Worm (Caenorhabditis elegans) whole organism, early embryonic: ENCODE data around the gene C31C9.7.
A peak's percentile ranks its signal among the peaks of the same experiment; 100 is the strongest.
"Not testable (repeated sequence)": the region's sequence is repeated elsewhere in the genome, so short reads cannot be mapped to it uniquely, and the experiment has no call there.

Source experiments
- B0310.2 ChIP-seq: sonication (generic microtip); optimal IDR thresholded peaks from 2 replicates; lab custom pipeline; 2016; ENCODE audit warnings: mild to moderate bottlenecking, missing genetic modification characterization, missing compliant biosample characterization
- F13C5.2 ChIP-seq: sonication (generic microtip); optimal IDR thresholded peaks from 2 replicates; lab custom pipeline; 2017; ENCODE audit warnings: mild to moderate bottlenecking, missing genetic modification characterization, inconsistent platforms, missing compliant biosample characterization
- aly-1 ChIP-seq: sonication (generic microtip); optimal IDR thresholded peaks from 2 replicates; lab custom pipeline; 2016; ENCODE audit warnings: missing genetic modification characterization, missing compliant biosample characterization
- ama-1 ChIP-seq: fragments of 150-350 bp; optimal IDR thresholded peaks from 2 replicates; lab custom pipeline; 2014
- ceh-13 ChIP-seq: fragments of 200-800 bp; sonication (Bioruptor generic); optimal IDR thresholded peaks from 2 replicates; lab custom pipeline; 2018; ENCODE audit warnings: mild to moderate bottlenecking, missing genetic modification characterization, missing compliant biosample characterization
- ceh-36 ChIP-seq: sonication (generic microtip); optimal IDR thresholded peaks from 2 replicates; lab custom pipeline; 2016; ENCODE audit warnings: missing genetic modification characterization, inconsistent platforms, missing compliant biosample characterization
- ets-7 ChIP-seq: sonication (generic microtip); optimal IDR thresholded peaks from 2 replicates; lab custom pipeline; 2016; ENCODE audit warnings: missing genotype, missing genetic modification characterization, missing compliant biosample characterization
- flt-1 ChIP-seq: fragments of 200-800 bp; sonication (Bioruptor generic); IDR thresholded peaks from 2 replicates; pipeline ENCODE4 v1.3.6; 2022; ENCODE audit warnings: missing genetic modification characterization, missing compliant biosample characterization
- hmbx-1 ChIP-seq: sonication (generic microtip); optimal IDR thresholded peaks from 2 replicates; lab custom pipeline; 2016; ENCODE audit warnings: mild to moderate bottlenecking, missing genetic modification characterization, missing compliant biosample characterization
- hmg-4 ChIP-seq: fragments of 200-800 bp; sonication (Bioruptor generic); optimal IDR thresholded peaks from 2 replicates; lab custom pipeline; 2018; ENCODE audit warnings: mild to moderate bottlenecking, missing genetic modification characterization, missing compliant biosample characterization
- hnd-1 ChIP-seq: sonication (generic microtip); optimal IDR thresholded peaks from 2 replicates; lab custom pipeline; 2016; ENCODE audit warnings: missing genetic modification characterization, missing compliant biosample characterization
- pes-1 ChIP-seq: fragments of 200-800 bp; sonication (Bioruptor generic); IDR thresholded peaks from 2 replicates; pipeline ENCODE4 v1.3.6; 2022; ENCODE audit warnings: missing genetic modification reagents, missing genetic modification characterization, missing compliant biosample characterization
- scrt-1 ChIP-seq: fragments of 200-800 bp; sonication (Bioruptor generic); IDR thresholded peaks from 2 replicates; pipeline ENCODE4 v1.3.6; 2022; ENCODE audit warnings: missing genetic modification characterization, missing compliant biosample characterization
- sea-1 ChIP-seq: fragments of 200-800 bp; sonication (Bioruptor generic); conservative IDR thresholded peaks from 2 replicates; pipeline ENCODE4 v1.3.6; 2022; ENCODE audit warnings: missing genetic modification characterization, missing compliant biosample characterization
- tbx-11 ChIP-seq: fragments of 200-800 bp; sonication (Bioruptor generic); IDR thresholded peaks from 2 replicates; pipeline ENCODE4 v1.3.6; 2022; ENCODE audit warnings: missing genetic modification characterization, missing compliant biosample characterization
- tbx-37 ChIP-seq: fragments of 200-800 bp; sonication (Bioruptor generic); conservative IDR thresholded peaks from 2 replicates; pipeline ENCODE4 v1.3.6; 2022; ENCODE audit warnings: missing genetic modification reagents, missing genetic modification characterization, missing compliant biosample characterization
- tra-4 ChIP-seq: sonication (generic microtip); optimal IDR thresholded peaks from 2 replicates; lab custom pipeline; 2017; ENCODE audit warnings: missing genetic modification characterization, missing compliant biosample characterization

C31C9.7 gene

DNA sequence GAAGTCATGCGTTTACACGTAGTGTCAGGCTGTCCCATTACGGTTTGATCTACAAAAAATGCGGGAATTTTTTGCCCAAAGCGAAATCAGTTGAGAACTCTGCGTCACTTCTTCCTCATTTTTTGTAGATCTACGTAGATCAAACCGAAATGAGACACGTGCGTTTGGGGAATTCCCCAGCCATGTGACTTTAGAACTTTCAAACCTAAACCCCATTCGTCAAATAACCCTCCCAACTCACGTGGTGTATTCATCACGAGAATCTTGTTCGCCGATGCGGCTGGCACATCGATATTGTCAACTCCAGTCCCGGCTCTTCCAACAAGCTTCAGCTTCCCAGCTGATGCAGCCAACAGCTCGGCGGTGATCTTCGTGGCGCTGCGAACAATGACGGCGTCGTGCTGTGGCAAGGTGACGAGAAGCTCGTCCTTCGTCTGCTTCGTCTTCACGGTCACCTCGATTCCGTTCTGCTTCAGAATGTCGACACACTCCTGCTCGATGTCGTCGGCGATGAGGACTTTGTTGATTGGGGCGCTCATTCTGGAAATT lies 30.9 kb upstream of the C31C9.7 start, which contains the start of gene phdh-1:
Gene phdh-1, minus strand, starts transcription at position 540 of the 549 bp plus-strand sequence.
- TF ChIP-seq tra-4 (tag; lab: Kevin White, UChicago) (no peak), flt-1 (GFP tag; lab: Robert Waterston, UW) (no peak), ets-7 (tag; lab: Kevin White, UChicago) (no peak), ama-1 (no peak), hmbx-1 (no peak), aly-1 (no peak), hmg-4 (GFP tag; lab: Kevin White, UChicago) (no peak), pes-1 (GFP tag; lab: Robert Waterston, UW) (no peak), sea-1 (GFP tag; lab: Robert Waterston, UW) (no peak), ceh-36 (tag; lab: Kevin White, UChicago) (no peak), scrt-1 (GFP tag; lab: Robert Waterston, UW) (no peak), tbx-11 (no peak), ceh-13 (GFP tag; lab: Kevin White, UChicago) (no peak), hnd-1 (tag; lab: Kevin White, UChicago) (no peak), tbx-37 (no peak), B0310.2 (tag; lab: Kevin White, UChicago) (no peak)

DNA sequence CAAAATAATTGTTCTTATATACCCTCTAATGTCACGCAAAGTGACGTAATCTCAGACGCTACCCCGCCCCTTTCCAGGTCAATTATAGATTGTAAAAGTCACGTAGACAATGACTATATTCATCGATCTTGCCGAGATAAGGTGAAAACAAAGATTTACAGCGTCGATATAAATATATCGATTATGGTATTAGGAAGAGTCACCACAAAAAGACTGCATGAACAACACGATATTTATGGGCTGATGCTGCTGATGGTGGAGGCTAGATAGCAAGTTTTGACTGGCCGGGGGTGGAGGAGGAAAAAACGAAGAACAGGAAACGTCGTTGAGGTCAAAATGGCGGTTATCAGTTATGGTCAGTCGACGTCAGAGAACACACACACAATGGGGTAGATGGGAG lies 30.3 kb upstream of the C31C9.7 start:
- TF ChIP-seq tbx-11 (no peak), tra-4 (tag; lab: Kevin White, UChicago) (no peak), hmg-4 (GFP tag; lab: Kevin White, UChicago) (no peak), ama-1 (no peak), scrt-1 (GFP tag; lab: Robert Waterston, UW) (no peak), pes-1 (GFP tag; lab: Robert Waterston, UW) (no peak), ceh-13 (GFP tag; lab: Kevin White, UChicago) (no peak), B0310.2 (tag; lab: Kevin White, UChicago) (no peak), tbx-37 (no peak), ceh-36 (tag; lab: Kevin White, UChicago) (no peak), hmbx-1 (no peak), F13C5.2 (tag; lab: Kevin White, UChicago) (no peak), sea-1 (GFP tag; lab: Robert Waterston, UW) (no peak), hnd-1 (tag; lab: Kevin White, UChicago) (no peak), aly-1 (no peak), ets-7 (tag; lab: Kevin White, UChicago) (no peak), flt-1 (GFP tag; lab: Robert Waterston, UW) (no peak)

DNA sequence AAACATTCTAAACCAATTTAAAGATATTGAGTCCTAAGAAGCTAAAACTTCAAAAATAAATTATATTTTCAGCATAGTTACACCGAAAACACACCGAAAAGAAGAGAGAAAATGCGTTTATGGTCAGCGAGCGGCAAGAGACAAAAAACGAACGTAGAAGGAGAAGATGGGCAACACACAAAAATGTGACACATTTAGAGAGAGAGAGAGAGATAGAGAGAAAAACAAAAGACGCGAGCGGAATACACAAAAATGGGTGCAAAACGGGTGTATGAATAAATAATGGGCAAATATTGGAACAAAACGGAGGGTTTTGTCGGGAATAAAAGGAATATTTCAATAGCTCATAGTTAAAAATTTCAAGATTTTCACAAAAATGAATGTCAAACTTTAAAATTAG lies 28.7 kb upstream of the C31C9.7 start:
- TF ChIP-seq ets-7 (tag; lab: Kevin White, UChicago) (no peak), tra-4 (tag; lab: Kevin White, UChicago) (no peak), scrt-1 (GFP tag; lab: Robert Waterston, UW) (no peak), ama-1 (no peak), hnd-1 (tag; lab: Kevin White, UChicago) (no peak), hmbx-1 (no peak), tbx-37 (no peak), flt-1 (GFP tag; lab: Robert Waterston, UW) (no peak), tbx-11 (no peak)

DNA sequence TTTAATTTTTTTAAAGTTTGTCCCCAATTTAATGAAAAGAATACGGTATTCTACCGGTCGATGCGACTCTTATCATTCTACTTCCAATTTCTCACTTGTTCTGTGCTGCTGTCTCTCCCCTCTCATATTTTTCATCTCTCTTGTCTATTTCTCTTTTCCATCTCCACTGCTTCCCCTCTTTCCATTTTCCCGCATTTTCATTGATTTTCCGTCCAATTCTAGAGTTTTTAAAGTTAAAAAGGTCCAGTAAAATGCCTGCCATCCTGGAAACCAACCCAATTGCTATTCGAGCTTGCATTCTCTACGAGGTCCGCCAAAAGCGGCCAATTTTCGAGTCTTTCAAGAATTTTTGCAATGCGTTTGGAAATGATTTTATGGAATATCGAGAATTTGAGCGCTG lies 27.6 kb upstream of the C31C9.7 start, which contains the start of gene fbxa-167:
Gene fbxa-167, plus strand, starts transcription at position 179 of the 400 bp plus-strand sequence.
- TF ChIP-seq tbx-11, result no peak
- no peak for TF ChIP-seq pes-1 (GFP tag; lab: Robert Waterston, UW)
- TF ChIP-seq sea-1 (GFP tag; lab: Robert Waterston, UW), result no peak
- no peak for TF ChIP-seq ets-7 (tag; lab: Kevin White, UChicago)
- TF ChIP-seq hnd-1 (tag; lab: Kevin White, UChicago), result no peak
- no peak for TF ChIP-seq F13C5.2 (tag; lab: Kevin White, UChicago)
- no peak for TF ChIP-seq tra-4 (tag; lab: Kevin White, UChicago)
- TF ChIP-seq ceh-36 (tag; lab: Kevin White, UChicago), result no peak
- TF ChIP-seq scrt-1 (GFP tag; lab: Robert Waterston, UW), result no peak
- no peak for TF ChIP-seq B0310.2 (tag; lab: Kevin White, UChicago)

DNA sequence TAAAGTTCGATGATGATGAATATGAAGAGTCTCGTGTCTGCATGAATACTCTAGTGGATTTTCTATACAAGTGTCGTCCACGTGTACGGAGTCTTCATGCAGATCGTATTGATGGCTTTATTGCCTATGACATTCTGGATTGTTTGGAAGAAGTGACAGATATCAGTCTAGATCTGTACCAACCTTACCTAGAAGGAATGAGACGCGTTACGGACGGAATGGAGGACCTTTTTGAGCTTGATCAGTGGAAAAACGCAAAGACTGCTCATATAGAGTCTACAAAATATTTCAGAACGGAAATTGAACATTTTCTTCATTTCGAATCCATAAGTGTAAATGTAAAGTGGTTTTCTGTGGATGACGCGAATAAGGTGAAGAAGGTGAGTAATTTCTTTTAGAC lies 20.7 kb upstream of the C31C9.7 start, which contains the start of gene fbxa-169:
Gene fbxa-169, plus strand, starts transcription at position 301 of the 400 bp plus-strand sequence.
- TF ChIP-seq pes-1 (GFP tag; lab: Robert Waterston, UW) (no peak), tbx-11 (no peak), ceh-13 (GFP tag; lab: Kevin White, UChicago) (no peak), hmbx-1 (no peak), scrt-1 (GFP tag; lab: Robert Waterston, UW) (no peak), ceh-36 (tag; lab: Kevin White, UChicago) (no peak), hnd-1 (tag; lab: Kevin White, UChicago) (no peak), ets-7 (tag; lab: Kevin White, UChicago) (no peak), aly-1 (no peak), B0310.2 (tag; lab: Kevin White, UChicago) (no peak), hmg-4 (GFP tag; lab: Kevin White, UChicago) (no peak)

DNA sequence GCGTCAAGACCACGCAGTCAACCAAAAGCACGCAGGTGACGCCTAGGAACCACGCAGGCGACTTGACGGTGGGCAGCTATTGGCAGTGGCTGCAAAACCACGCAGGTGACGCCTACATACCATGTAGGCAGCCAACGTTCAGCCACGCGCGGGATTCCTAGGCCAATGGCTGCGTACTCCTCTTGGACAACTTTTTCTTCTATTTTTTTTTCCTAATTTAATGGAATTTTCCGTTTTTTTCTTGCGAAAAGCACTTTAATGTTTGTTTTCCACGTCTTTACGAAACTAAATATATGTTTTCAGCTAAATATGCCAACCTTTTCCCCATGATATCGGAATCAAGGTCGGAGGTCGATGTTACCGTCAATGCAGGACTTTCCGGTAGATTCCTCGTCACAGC lies 14.2 kb upstream of the C31C9.7 start, which contains the start of gene C31C9.9:
Gene C31C9.9, plus strand, starts transcription at position 301 of the 400 bp plus-strand sequence.
- not testable (repeated sequence) for TF ChIP-seq ceh-13 (GFP tag; lab: Kevin White, UChicago); flt-1 (GFP tag; lab: Robert Waterston, UW); hnd-1 (tag; lab: Kevin White, UChicago)

DNA sequence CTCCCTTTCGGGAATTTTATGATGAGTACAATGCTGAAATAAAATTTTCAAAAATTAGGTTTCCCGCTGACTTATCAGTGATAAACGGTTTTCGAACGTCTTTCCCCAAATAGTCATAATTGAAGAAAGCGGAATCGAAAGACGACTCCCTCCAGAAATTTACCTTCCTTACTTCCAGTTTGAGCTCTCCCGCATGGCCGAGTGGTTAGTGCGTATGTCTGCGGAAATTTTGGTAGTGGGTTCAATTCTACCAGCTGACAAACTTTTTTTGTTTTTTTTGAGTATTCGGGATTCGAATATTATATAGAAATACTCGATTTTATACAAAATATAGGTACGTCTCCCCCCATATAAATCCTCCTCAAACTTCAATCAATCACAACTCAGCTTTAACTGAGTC lies 10.5 kb upstream of the C31C9.7 start:
- TF ChIP-seq pes-1 (GFP tag; lab: Robert Waterston, UW), result 0 out of 2 replicates have a peak, but pooled peaks have one; percentile 35

DNA sequence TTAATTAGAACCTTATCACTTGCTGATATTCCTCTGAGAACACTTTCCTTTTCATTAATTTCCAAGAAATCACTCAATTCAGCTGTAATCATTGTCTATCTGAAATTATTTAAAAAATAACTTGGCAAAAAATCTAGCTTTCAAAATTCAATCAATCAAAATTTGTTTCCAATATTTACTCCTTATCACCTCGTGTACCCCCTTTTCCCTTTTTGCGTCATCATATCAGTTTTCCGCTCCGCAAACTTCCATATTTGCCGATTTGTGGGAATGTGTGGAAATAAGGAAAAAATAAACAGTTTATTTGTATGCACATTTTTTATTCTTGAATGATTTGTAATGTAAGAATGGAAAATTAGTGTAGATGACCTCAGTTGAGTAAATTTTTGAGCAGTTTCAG lies 6.9 kb upstream of the C31C9.7 start, which contains the start of gene C31C9.6:
Gene C31C9.6, minus strand, starts transcription at position 101 of the 400 bp plus-strand sequence.
- not testable (repeated sequence) for TF ChIP-seq B0310.2 (tag; lab: Kevin White, UChicago); ama-1; hmg-4 (GFP tag; lab: Kevin White, UChicago)
